Fruit fly (Drosophila melanogaster) whole organism, embryonic: ENCODE measurements around the gene PsGEF.

Source experiments
- Abd-B ChIP-seq: fragments of 200-800 bp; sonication (Bioruptor generic); optimal IDR thresholded peaks from 2 replicates; lab custom pipeline; 2018; ENCODE audit warnings: missing biosample characterization, mild to moderate bottlenecking, missing genetic modification characterization, moderate library complexity
- Atf-2 ChIP-seq: fragments of 200-800 bp; sonication (Bioruptor generic); optimal IDR thresholded peaks from 2 replicates; lab custom pipeline; 2016; ENCODE audit warnings: missing biosample characterization, missing genetic modification characterization
- C15 ChIP-seq: fragments of 200-800 bp; sonication (Bioruptor generic); IDR thresholded peaks from 3 replicates; pipeline ENCODE4 v1.3.6; 2022; ENCODE audit warnings: missing biosample characterization, missing genetic modification characterization
- CG10321 ChIP-seq: fragments of 200-800 bp; sonication (Bioruptor generic); IDR thresholded peaks from 2 replicates; pipeline ENCODE4 v1.3.6; 2022; ENCODE audit warnings: missing biosample characterization, missing genetic modification characterization
- CG11696 ChIP-seq: fragments of 200-800 bp; sonication (Bioruptor generic); IDR thresholded peaks from 2 replicates; pipeline ENCODE4 v1.3.6; 2022; ENCODE audit warnings: missing biosample characterization, missing genetic modification characterization
- CG12299 ChIP-seq: fragments of 200-800 bp; sonication (Bioruptor generic); optimal IDR thresholded peaks from 2 replicates; lab custom pipeline; 2018; ENCODE audit warnings: missing biosample characterization, mild to moderate bottlenecking, missing genetic modification characterization
- CG14441 ChIP-seq: fragments of 200-800 bp; sonication (Bioruptor generic); IDR thresholded peaks from 2 replicates; pipeline ENCODE4 v1.3.6; 2022; ENCODE audit warnings: missing biosample characterization, missing genetic modification characterization
- CG15269 ChIP-seq: fragments of 200-800 bp; sonication (Bioruptor generic); optimal IDR thresholded peaks from 2 replicates; lab custom pipeline; 2018; ENCODE audit warnings: missing biosample characterization, mild to moderate bottlenecking, missing genetic modification characterization, moderate library complexity
- CG1603 ChIP-seq: fragments of 200-800 bp; sonication (Bioruptor generic); optimal IDR thresholded peaks from 2 replicates; lab custom pipeline; 2019; ENCODE audit warnings: missing biosample characterization, mild to moderate bottlenecking, missing genetic modification characterization, moderate library complexity
- CG17186 ChIP-seq: fragments of 200-800 bp; sonication (Bioruptor generic); optimal IDR thresholded peaks from 3 replicates; lab custom pipeline; 2017; ENCODE audit warnings: missing biosample characterization, missing genetic modification reagents, missing genetic modification characterization
- CG2678 ChIP-seq: fragments of 200-800 bp; sonication (Bioruptor generic); optimal IDR thresholded peaks from 3 replicates; lab custom pipeline; 2019; ENCODE audit warnings: missing biosample characterization, mild to moderate bottlenecking, missing genetic modification characterization, moderate library complexity
- CG34224 ChIP-seq: fragments of 200-800 bp; sonication (Bioruptor generic); IDR thresholded peaks from 3 replicates; pipeline ENCODE4 v1.3.6; 2022; ENCODE audit warnings: missing biosample characterization, missing genetic modification characterization; ENCODE audit not compliant: partially characterized antibody
- CG5180 ChIP-seq: fragments of 200-800 bp; sonication (Bioruptor generic); optimal IDR thresholded peaks from 3 replicates; lab custom pipeline; 2017; ENCODE audit warnings: missing biosample characterization, missing genetic modification characterization, mild to moderate bottlenecking, moderate library complexity, missing genetic modification reagents
- CG6689 ChIP-seq: fragments of 200-800 bp; sonication (Bioruptor generic); IDR thresholded peaks from 2 replicates; pipeline ENCODE4 v1.3.6; 2022; ENCODE audit warnings: missing biosample characterization, missing genetic modification characterization
- CG7357 ChIP-seq: fragments of 200-800 bp; sonication (Bioruptor generic); IDR thresholded peaks from 3 replicates; pipeline ENCODE4 v1.3.6; 2022; ENCODE audit warnings: missing biosample characterization, missing genetic modification characterization
- CG7786 ChIP-seq: fragments of 200-800 bp; sonication (Bioruptor generic); optimal IDR thresholded peaks from 2 replicates; lab custom pipeline; 2016; ENCODE audit warnings: missing biosample characterization, missing genetic modification characterization
- CG7839 ChIP-seq: fragments of 200-800 bp; sonication (Bioruptor generic); optimal IDR thresholded peaks from 3 replicates; lab custom pipeline; 2018; ENCODE audit warnings: missing biosample characterization, mild to moderate bottlenecking, missing genetic modification characterization, moderate library complexity
- CG8281 ChIP-seq: fragments of 200-800 bp; sonication (Bioruptor generic); optimal IDR thresholded peaks from 2 replicates; lab custom pipeline; 2018; ENCODE audit warnings: missing biosample characterization, mild to moderate bottlenecking, missing genetic modification characterization, moderate library complexity
- CG8924 ChIP-seq: fragments of 200-800 bp; optimal IDR thresholded peaks from 3 replicates; lab custom pipeline; 2019; ENCODE audit warnings: missing biosample characterization, mild to moderate bottlenecking, missing genetic modification characterization, moderate library complexity
- CG9876 ChIP-seq: fragments of 200-800 bp; sonication (Bioruptor generic); optimal IDR thresholded peaks from 2 replicates; lab custom pipeline; 2016; ENCODE audit warnings: missing biosample characterization, missing genetic modification characterization
- CkIIα-i1 ChIP-seq: fragments of 200-800 bp; sonication (Bioruptor generic); IDR thresholded peaks from 2 replicates; pipeline ENCODE4 v1.3.6; 2022; ENCODE audit warnings: missing biosample characterization, missing genetic modification characterization
- Dip2 ChIP-seq: fragments of 200-800 bp; sonication (Bioruptor generic); IDR thresholded peaks from 2 replicates; pipeline ENCODE4 v1.3.6; 2022; ENCODE audit warnings: missing biosample characterization, missing genetic modification characterization
- E2f1 ChIP-seq: fragments of 200-800 bp; sonication (Bioruptor generic); IDR thresholded peaks from 2 replicates; pipeline ENCODE4 v1.3.6; 2022; ENCODE audit warnings: missing biosample characterization, missing genetic modification characterization
- Eip74EF ChIP-seq, 2 experiments: fragments of 200-800 bp in 1 of 2; fragments of >200 bp in 1 of 2; sonication (Bioruptor generic) in 1 of 2; optimal IDR thresholded peaks; 2 replicates each; lab custom pipeline; 2017 to 2019; ENCODE audit warnings: missing biosample characterization in 2 of 2, missing genetic modification characterization in 2 of 2, mild to moderate bottlenecking in 1 of 2, moderate library complexity in 1 of 2
- GATAe ChIP-seq: fragments of 200-800 bp; sonication (Bioruptor generic); conservative IDR thresholded peaks from 2 replicates; pipeline ENCODE4 v1.3.6; 2022; ENCODE audit warnings: missing biosample characterization, missing genetic modification characterization
- Hand ChIP-seq: fragments of 200-800 bp; sonication (Bioruptor generic); optimal IDR thresholded peaks from 2 replicates; lab custom pipeline; 2017; ENCODE audit warnings: mild to moderate bottlenecking, missing biosample characterization, missing genetic modification reagents, missing genetic modification characterization
- MBD-R2 ChIP-seq: fragments of 200-800 bp; sonication (Bioruptor generic); IDR thresholded peaks from 2 replicates; pipeline ENCODE4 v1.3.6; 2022; ENCODE audit warnings: missing biosample characterization, missing genetic modification characterization
- NC2α ChIP-seq: fragments of 200-800 bp; sonication (Bioruptor generic); optimal IDR thresholded peaks from 2 replicates; lab custom pipeline; 2016; ENCODE audit warnings: missing biosample characterization, missing genetic modification characterization
- Ptx1 ChIP-seq: fragments of 200-800 bp; sonication (Bioruptor generic); IDR thresholded peaks from 2 replicates; pipeline ENCODE4 v1.3.6; 2022; ENCODE audit warnings: missing biosample characterization, missing genetic modification characterization
- Side ChIP-seq: fragments of 200-800 bp; sonication (Bioruptor generic); optimal IDR thresholded peaks from 2 replicates; lab custom pipeline; 2016; ENCODE audit warnings: missing biosample characterization, missing genetic modification characterization
- Sin3A ChIP-seq: fragments of >200 bp; optimal IDR thresholded peaks from 2 replicates; lab custom pipeline; 2018
- Sox102F ChIP-seq: fragments of 200-800 bp; sonication (Bioruptor generic); optimal IDR thresholded peaks from 2 replicates; lab custom pipeline; 2018; ENCODE audit warnings: missing biosample characterization, mild to moderate bottlenecking, missing genetic modification characterization, moderate library complexity
- Xrp1 ChIP-seq: fragments of 200-800 bp; sonication (Bioruptor generic); IDR thresholded peaks from 2 replicates; pipeline ENCODE4 v1.3.6; 2022; ENCODE audit warnings: missing biosample characterization, missing genetic modification characterization
- ato ChIP-seq: fragments of 200-800 bp; sonication (Bioruptor generic); IDR thresholded peaks from 2 replicates; pipeline ENCODE4 v1.3.6; 2022; ENCODE audit warnings: missing biosample characterization, missing genetic modification characterization; ENCODE audit not compliant: partially characterized antibody
- chm ChIP-seq: fragments of 200-800 bp; sonication (Bioruptor generic); IDR thresholded peaks from 2 replicates; pipeline ENCODE4 v1.3.6; 2022; ENCODE audit warnings: missing biosample characterization, missing genetic modification characterization
- crol ChIP-seq: fragments of 200-800 bp; sonication (Bioruptor generic); IDR thresholded peaks from 2 replicates; pipeline ENCODE4 v1.3.6; 2022; ENCODE audit warnings: missing biosample characterization, missing genetic modification characterization
- fd64A ChIP-seq: fragments of 200-800 bp; sonication (Bioruptor generic); optimal IDR thresholded peaks from 3 replicates; lab custom pipeline; 2018; ENCODE audit warnings: missing biosample characterization, mild to moderate bottlenecking, missing genetic modification characterization
- ftz-f1 ChIP-seq: fragments of 200-800 bp; sonication (Bioruptor generic); optimal IDR thresholded peaks from 2 replicates; lab custom pipeline; 2016; ENCODE audit warnings: missing biosample characterization, missing genetic modification characterization
- gem ChIP-seq: fragments of 200-800 bp; sonication (Bioruptor generic); optimal IDR thresholded peaks from 2 replicates; lab custom pipeline; 2019; ENCODE audit warnings: missing biosample characterization, mild to moderate bottlenecking, missing genetic modification characterization, moderate library complexity
- gsb-n ChIP-seq: fragments of 200-800 bp; sonication (Bioruptor generic); optimal IDR thresholded peaks from 3 replicates; lab custom pipeline; 2018; ENCODE audit warnings: missing biosample characterization, mild to moderate bottlenecking, missing genetic modification characterization
- kni ChIP-seq: fragments of 200-800 bp; sonication (Bioruptor generic); optimal IDR thresholded peaks from 3 replicates; lab custom pipeline; 2017; ENCODE audit warnings: mild to moderate bottlenecking, missing biosample characterization, missing genetic modification reagents, missing genetic modification characterization
- pb ChIP-seq: fragments of 200-800 bp; sonication (Bioruptor generic); optimal IDR thresholded peaks from 3 replicates; lab custom pipeline; 2016; ENCODE audit warnings: missing biosample characterization, missing genetic modification characterization
- sim ChIP-seq: fragments of 200-800 bp; sonication (Bioruptor generic); IDR thresholded peaks from 2 replicates; pipeline ENCODE4 v1.3.6; 2022; ENCODE audit warnings: missing biosample characterization, missing genetic modification characterization
- slou ChIP-seq: fragments of 200-800 bp; sonication (Bioruptor generic); optimal IDR thresholded peaks from 3 replicates; lab custom pipeline; 2016; ENCODE audit warnings: missing biosample characterization, missing genetic modification characterization
- stwl ChIP-seq: fragments of 200-800 bp; sonication (Bioruptor generic); optimal IDR thresholded peaks from 3 replicates; lab custom pipeline; 2018; ENCODE audit warnings: missing biosample characterization, mild to moderate bottlenecking, missing genetic modification characterization, moderate library complexity
- tio ChIP-seq: fragments of 200-800 bp; sonication (Bioruptor generic); optimal IDR thresholded peaks from 2 replicates; lab custom pipeline; 2017; ENCODE audit warnings: missing biosample characterization, missing genetic modification characterization, inconsistent platforms
- usp ChIP-seq: fragments of >200 bp; optimal IDR thresholded peaks from 2 replicates; lab custom pipeline; 2017; ENCODE audit warnings: missing biosample characterization, missing genetic modification characterization
- vfl ChIP-seq: fragments of 200-800 bp; sonication (Bioruptor generic); optimal IDR thresholded peaks from 2 replicates; lab custom pipeline; 2016; ENCODE audit warnings: missing biosample characterization, missing genetic modification characterization

The PsGEF gene

DNA sequence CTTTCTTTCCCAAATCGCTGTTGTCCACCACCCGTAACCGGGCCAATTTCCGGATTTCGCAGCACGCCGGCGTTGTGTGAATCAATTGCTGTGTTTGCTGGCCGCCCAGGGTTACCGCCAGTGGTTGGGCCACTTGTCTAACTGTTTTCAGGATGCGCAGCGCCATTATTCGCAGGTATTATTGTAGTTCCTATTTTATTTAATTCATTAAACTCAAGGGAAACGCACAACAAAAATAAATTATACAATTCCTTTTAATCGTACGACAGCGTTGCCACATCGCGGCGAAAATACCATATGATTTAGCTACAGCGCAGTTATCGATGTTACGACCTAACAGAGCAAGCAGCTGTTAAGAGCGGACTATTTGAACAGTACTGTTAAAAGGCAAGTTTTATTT lies 43.1 kb downstream of the PsGEF start, which contains the start of gene mRpL14 (continued):
- TF ChIP-seq CG1603 (tag; lab: Kevin White, UChicago) (peak; percentile 14), MBD-R2 (GFP tag; lab: Robert Waterston, UW) (peak; percentile 62), slou (GFP tag; lab: Kevin White, UChicago) (no peak)
- TF ChIP-seq, all 482 proteins: peak for 26

DNA sequence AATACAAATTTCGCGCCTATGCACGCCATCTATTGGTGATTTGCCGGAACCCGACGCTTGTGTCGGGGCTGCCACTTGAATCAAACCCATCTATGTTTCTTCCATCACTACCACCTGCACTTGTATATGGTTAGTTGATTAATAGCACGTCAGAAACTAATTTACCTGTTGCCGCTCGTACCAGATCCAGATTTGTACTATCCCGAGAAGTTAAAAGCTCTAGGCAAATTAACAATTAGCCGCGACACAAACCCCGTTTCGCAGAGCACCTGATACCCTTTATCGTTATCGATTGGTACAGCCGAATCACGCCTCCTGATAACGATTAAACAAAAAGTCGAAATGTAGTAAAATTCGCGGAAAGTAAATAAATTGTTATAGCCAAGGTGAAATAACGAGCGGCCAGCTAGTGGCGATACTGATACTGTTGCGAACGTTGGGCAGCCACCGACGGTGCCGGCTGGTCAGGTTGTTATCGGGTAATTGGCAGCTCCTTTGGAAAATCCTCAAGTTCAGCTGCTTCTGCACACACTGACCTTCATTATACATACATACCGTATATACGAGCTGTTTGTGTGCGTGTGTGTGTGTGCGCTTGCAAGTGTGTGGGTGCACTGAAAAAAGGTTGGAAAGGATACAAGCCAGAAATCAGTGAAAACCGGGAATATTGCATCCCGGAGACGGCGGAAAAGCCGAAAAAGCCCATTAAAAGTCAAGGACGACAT lies 47.3 kb downstream of the PsGEF start:
- TF ChIP-seq CG7839 (no peak), CG11696 (GFP tag; lab: Robert Waterston, UW) (no peak), Side (GFP tag; lab: Kevin White, UChicago) (no peak), ftz-f1 (GFP tag; lab: Kevin White, UChicago) (peak; percentile 85), CG6689 (GFP tag; lab: Robert Waterston, UW) (no peak), Abd-B (GFP tag; lab: Kevin White, UChicago) (peak; percentile 46), CG14441 (GFP tag; lab: Robert Waterston, UW) (no peak), kni (GFP tag; lab: Kevin White, UChicago) (peak; percentile 51), slou (GFP tag; lab: Kevin White, UChicago) (no peak), CG2678 (tag; lab: Kevin White, UChicago) (no peak), vfl (GFP tag; lab: Kevin White, UChicago) (no peak), chm (GFP tag; lab: Robert Waterston, UW) (no peak), CG9876 (GFP tag; lab: Kevin White, UChicago) (no peak), gem (tag; lab: Kevin White, UChicago) (no peak), E2f1 (no peak), Atf-2 (GFP tag; lab: Kevin White, UChicago) (no peak), sim (no peak), fd64A (GFP tag; lab: Kevin White, UChicago) (no peak), crol (no peak), CG10321 (no peak), Dip2 (GFP tag; lab: Robert Waterston, UW) (peak; percentile 90), Sin3A (lab: Kevin White, UChicago) (peak; percentile 82), GATAe (GFP tag; lab: Robert Waterston, UW) (no peak; the same call in 1 of the 2 replicates), ato (0 out of 2 replicates have a peak, but pooled peaks have one; percentile 50), usp (no peak), CG5180 (GFP tag; lab: Kevin White, UChicago) (no peak), gsb-n (tag; lab: Kevin White, UChicago) (no peak), Sox102F (GFP tag; lab: Kevin White, UChicago) (no peak), CG7357 (no peak), CG12299 (no peak), Ptx1 (no peak), Hand (GFP tag; lab: Kevin White, UChicago) (no peak), pb (GFP tag; lab: Kevin White, UChicago) (peak; percentile 19), C15 (no peak), CG17186 (peak; percentile 13), CG15269 (tag; lab: Kevin White, UChicago) (no peak), CG8281 (tag; lab: Kevin White, UChicago) (no peak), CkIIα-i1 (GFP tag; lab: Robert Waterston, UW) (no peak), tio (no peak), CG7786 (GFP tag; lab: Kevin White, UChicago) (no peak), stwl (tag; lab: Kevin White, UChicago) (peak; percentile 38), CG8924 (tag; lab: Kevin White, UChicago) (peak; percentile 45), CG34224 (peak; percentile 68; the same call in 2 of the 3 replicates), Eip74EF (GFP tag; optimal IDR thresholded peaks at IDR 0.05; lab: Kevin White, UChicago) (no peak), NC2α (GFP tag; lab: Kevin White, UChicago) (no peak), Xrp1 (GFP tag; lab: Robert Waterston, UW) (no peak)
